Worm (Caenorhabditis elegans) whole organism, L3 larva: ENCODE measurements around the gene T25B9.5.

ENCODE experiments used
- aly-2 ChIP-seq: fragments of 150-350 bp; optimal IDR thresholded peaks from 2 replicates; lab custom pipeline; 2014; ENCODE audit warnings: missing biosample characterization, missing genetic modification characterization
- ceh-16 ChIP-seq: sonication (generic microtip); optimal IDR thresholded peaks from 2 replicates; lab custom pipeline; 2017; ENCODE audit warnings: missing biosample characterization, missing genetic modification characterization
- pha-4 ChIP-seq: fragments of 150-350 bp; optimal IDR thresholded peaks from 2 replicates; lab custom pipeline; 2014; ENCODE audit warnings: missing biosample characterization, missing genetic modification reagents, missing genetic modification characterization
- zag-1 ChIP-seq: fragments of 150-350 bp; optimal IDR thresholded peaks from 2 replicates; lab custom pipeline; 2014; ENCODE audit warnings: missing biosample characterization, missing genetic modification characterization

ce11 chrIV:10803973-10804372 lies 49.4 kb upstream of the T25B9.5 start:
- TF ChIP-seq ceh-16 (tag; lab: Kevin White, UChicago) (no peak), zag-1 (tag; lab: Kevin White, UChicago) (no peak), aly-2 (tag; lab: Kevin White, UChicago) (no peak), pha-4 (no peak)
